Fruit fly (Drosophila melanogaster): Measurements from ENCODE around the gene Brd.

dm6 chr3L:15006825-15007224 lies 34.4 kb downstream of the Brd start:
- TF ChIP-seq psq (GFP tag; optimal IDR thresholded peaks at IDR 0.05), result peak; percentile 11
- TF ChIP-seq OdsH (GFP tag; optimal IDR thresholded peaks at IDR 0.05), result peak; percentile 25
- TF ChIP-seq rgr (GFP tag; optimal IDR thresholded peaks at IDR 0.05), result peak; percentile 44
- TF ChIP-seq jim (GFP tag; optimal IDR thresholded peaks at IDR 0.05), result no peak
- TF ChIP-seq Mio (GFP tag; optimal IDR thresholded peaks at IDR 0.05), result no peak
- TF ChIP-seq Sp1 (GFP tag; optimal IDR thresholded peaks at IDR 0.05), result peak; percentile 23
- TF ChIP-seq CrebA (GFP tag; optimal IDR thresholded peaks at IDR 0.05; ENCODE audit: borderline replicate concordance), result no peak
- no peak for TF ChIP-seq dl (GFP tag; optimal IDR thresholded peaks at IDR 0.05; ENCODE audit: insufficient read depth in 1 of 2, partially characterized antibody in 2 of 2)
